Fruit fly (Drosophila melanogaster) whole organism, prepupa: Measurements from ENCODE around the gene Eaat2.

Experiments used
- CG10631 ChIP-seq: fragments of 200-800 bp; sonication (Bioruptor generic); optimal IDR thresholded peaks from 2 replicates; lab custom pipeline; 2016; ENCODE audit warnings: missing biosample characterization, missing genetic modification characterization
- CG10669 ChIP-seq: fragments of 200-800 bp; sonication (Bioruptor generic); optimal IDR thresholded peaks from 3 replicates; lab custom pipeline; 2018; ENCODE audit warnings: missing biosample characterization, mild to moderate bottlenecking, missing genetic modification characterization, moderate library complexity
- CG11294 ChIP-seq: fragments of 200-800 bp; sonication (Bioruptor generic); IDR thresholded peaks from 2 replicates; pipeline ENCODE4 v1.3.6; 2022; ENCODE audit warnings: missing biosample characterization, missing genetic modification characterization
- CG11762 ChIP-seq: fragments of 200-800 bp; sonication (Bioruptor generic); optimal IDR thresholded peaks from 3 replicates; lab custom pipeline; 2016; ENCODE audit warnings: missing biosample characterization, missing genetic modification characterization; ENCODE audit not compliant: insufficient read depth
- CG11902 ChIP-seq: fragments of 200-800 bp; sonication (Bioruptor generic); optimal IDR thresholded peaks from 3 replicates; lab custom pipeline; 2016; ENCODE audit warnings: missing biosample characterization, missing genetic modification characterization
- CG15336 ChIP-seq: fragments of 200-800 bp; sonication (Bioruptor generic); IDR thresholded peaks from 2 replicates; pipeline ENCODE4 v1.3.6; 2022; ENCODE audit warnings: missing biosample characterization, missing genetic modification characterization
- CG1621 ChIP-seq: fragments of 200-800 bp; sonication (Bioruptor generic); optimal IDR thresholded peaks from 3 replicates; lab custom pipeline; 2018; ENCODE audit warnings: missing biosample characterization, mild to moderate bottlenecking, missing genetic modification characterization
- CG16779 ChIP-seq: fragments of 200-800 bp; sonication (Bioruptor generic); optimal IDR thresholded peaks from 3 replicates; lab custom pipeline; 2017; ENCODE audit warnings: missing biosample characterization, mild to moderate bottlenecking, missing genetic modification characterization
- CG3032 ChIP-seq: fragments of 200-800 bp; optimal IDR thresholded peaks from 2 replicates; lab custom pipeline; 2019; ENCODE audit warnings: missing biosample characterization, mild to moderate bottlenecking, missing genetic modification characterization, moderate library complexity
- CG31627 ChIP-seq: fragments of 200-800 bp; sonication (Bioruptor generic); optimal IDR thresholded peaks from 3 replicates; lab custom pipeline; 2016; ENCODE audit warnings: missing biosample characterization, missing genetic modification characterization
- CG32006 ChIP-seq: fragments of 200-800 bp; sonication (Bioruptor generic); optimal IDR thresholded peaks from 3 replicates; lab custom pipeline; 2017; ENCODE audit warnings: missing biosample characterization, mild to moderate bottlenecking, missing genetic modification characterization
- CG34406 ChIP-seq: fragments of 200-800 bp; sonication (Bioruptor generic); optimal IDR thresholded peaks from 3 replicates; lab custom pipeline; 2016; ENCODE audit warnings: missing biosample characterization, missing genetic modification characterization
- CG3919 ChIP-seq: fragments of 200-800 bp; sonication (Bioruptor generic); optimal IDR thresholded peaks from 3 replicates; lab custom pipeline; 2016; ENCODE audit warnings: missing biosample characterization, missing genetic modification characterization
- CG4318 ChIP-seq: fragments of 200-800 bp; sonication (Bioruptor generic); optimal IDR thresholded peaks from 3 replicates; lab custom pipeline; 2017; ENCODE audit warnings: missing biosample characterization, mild to moderate bottlenecking, missing genetic modification characterization
- CG6792 ChIP-seq: fragments of 200-800 bp; sonication (Bioruptor generic); optimal IDR thresholded peaks from 3 replicates; lab custom pipeline; 2016; ENCODE audit warnings: missing biosample characterization, missing genetic modification characterization
- CG6808 ChIP-seq: fragments of 200-800 bp; sonication (Bioruptor generic); optimal IDR thresholded peaks from 3 replicates; lab custom pipeline; 2017; ENCODE audit warnings: missing biosample characterization, missing genetic modification characterization, mild to moderate bottlenecking, moderate library complexity, missing genetic modification reagents
- CG6854 ChIP-seq: fragments of 200-800 bp; sonication (Bioruptor generic); optimal IDR thresholded peaks from 2 replicates; lab custom pipeline; 2017; ENCODE audit warnings: missing biosample characterization, mild to moderate bottlenecking, missing genetic modification characterization
- CG7368 ChIP-seq: fragments of 200-800 bp; sonication (Bioruptor generic); optimal IDR thresholded peaks from 3 replicates; lab custom pipeline; 2016; ENCODE audit warnings: missing biosample characterization, missing genetic modification characterization
- CG8319 ChIP-seq: fragments of 200-800 bp; sonication (Bioruptor generic); optimal IDR thresholded peaks from 3 replicates; lab custom pipeline; 2016; ENCODE audit warnings: missing biosample characterization, missing genetic modification characterization
- CG8632 ChIP-seq: fragments of 200-800 bp; sonication (Bioruptor generic); optimal IDR thresholded peaks from 3 replicates; lab custom pipeline; 2016; ENCODE audit warnings: missing biosample characterization, missing genetic modification characterization
- CG9139 ChIP-seq: fragments of 200-800 bp; sonication (Bioruptor generic); optimal IDR thresholded peaks from 3 replicates; lab custom pipeline; 2017; ENCODE audit warnings: missing biosample characterization, mild to moderate bottlenecking, missing genetic modification characterization
- Eip75B ChIP-seq: fragments of 200-800 bp; sonication (Bioruptor generic); optimal IDR thresholded peaks from 3 replicates; lab custom pipeline; 2016; ENCODE audit warnings: missing biosample characterization, missing genetic modification characterization
- Eip93F ChIP-seq: fragments of 200-800 bp; sonication (Bioruptor generic); optimal IDR thresholded peaks from 2 replicates; lab custom pipeline; 2016; ENCODE audit warnings: missing biosample characterization, mild to moderate bottlenecking, missing genetic modification characterization
- Ets21C ChIP-seq: fragments of 200-800 bp; sonication (Bioruptor generic); optimal IDR thresholded peaks from 3 replicates; lab custom pipeline; 2016; ENCODE audit warnings: missing biosample characterization, missing genetic modification characterization
- Gug ChIP-seq: fragments of 200-800 bp; sonication (Bioruptor generic); IDR thresholded peaks from 2 replicates; pipeline ENCODE4 v1.3.6; 2022; ENCODE audit warnings: missing biosample characterization, missing genetic modification characterization
- Hr38 ChIP-seq: sonication (Bioruptor generic); optimal IDR thresholded peaks from 2 replicates; lab custom pipeline; 2016; ENCODE audit warnings: missing biosample characterization, missing genetic modification characterization
- Met ChIP-seq: fragments of 200-800 bp; sonication (Bioruptor generic); optimal IDR thresholded peaks from 3 replicates; lab custom pipeline; 2016; ENCODE audit warnings: missing biosample characterization, missing genetic modification characterization
- OdsH ChIP-seq: fragments of 200-800 bp; sonication (Bioruptor generic); optimal IDR thresholded peaks from 3 replicates; lab custom pipeline; 2016; ENCODE audit warnings: missing biosample characterization, missing genetic modification characterization
- Smox ChIP-seq: fragments of 200-800 bp; sonication (Bioruptor generic); optimal IDR thresholded peaks from 3 replicates; lab custom pipeline; 2016; ENCODE audit warnings: missing biosample characterization, missing genetic modification characterization
- Sox102F ChIP-seq: fragments of 200-800 bp; sonication (Bioruptor generic); optimal IDR thresholded peaks from 2 replicates; lab custom pipeline; 2016; ENCODE audit warnings: missing biosample characterization, mild to moderate bottlenecking, missing genetic modification characterization
- Sox14 ChIP-seq: fragments of 200-800 bp; sonication (Bioruptor generic); optimal IDR thresholded peaks from 3 replicates; lab custom pipeline; 2016; ENCODE audit warnings: missing biosample characterization, missing genetic modification characterization
- Sox15 ChIP-seq: fragments of 200-800 bp; sonication (Bioruptor generic); optimal IDR thresholded peaks from 3 replicates; lab custom pipeline; 2016; ENCODE audit warnings: missing biosample characterization, missing genetic modification characterization
- achi ChIP-seq: fragments of 200-800 bp; sonication (Bioruptor generic); optimal IDR thresholded peaks from 3 replicates; lab custom pipeline; 2016; ENCODE audit warnings: missing biosample characterization, missing genetic modification characterization
- acj6 ChIP-seq: fragments of 200-800 bp; sonication (Bioruptor generic); optimal IDR thresholded peaks from 3 replicates; lab custom pipeline; 2016; ENCODE audit warnings: missing biosample characterization, missing genetic modification characterization
- cyc ChIP-seq: fragments of 200-800 bp; sonication (Bioruptor generic); optimal IDR thresholded peaks from 3 replicates; lab custom pipeline; 2016; ENCODE audit warnings: missing biosample characterization, missing genetic modification characterization
- dac ChIP-seq: fragments of 200-800 bp; sonication (Bioruptor generic); optimal IDR thresholded peaks from 2 replicates; lab custom pipeline; 2017; ENCODE audit warnings: missing biosample characterization, mild to moderate bottlenecking, missing genetic modification characterization
- eg ChIP-seq: fragments of 200-800 bp; sonication (Bioruptor generic); IDR thresholded peaks from 3 replicates; pipeline ENCODE4 v1.3.6; 2022; ENCODE audit warnings: missing biosample characterization, missing genetic modification characterization
- esn ChIP-seq: fragments of 200-800 bp; sonication (Bioruptor generic); optimal IDR thresholded peaks from 2 replicates; lab custom pipeline; 2016; ENCODE audit warnings: missing biosample characterization, mild to moderate bottlenecking, missing genetic modification characterization, moderate library complexity
- fd59A ChIP-seq: fragments of 200-800 bp; sonication (Bioruptor generic); optimal IDR thresholded peaks from 2 replicates; lab custom pipeline; 2017; ENCODE audit warnings: missing biosample characterization, mild to moderate bottlenecking, missing genetic modification characterization, missing genetic modification reagents
- fkh ChIP-seq: fragments of 200-800 bp; sonication (Bioruptor generic); optimal IDR thresholded peaks from 3 replicates; lab custom pipeline; 2017; ENCODE audit warnings: missing biosample characterization, mild to moderate bottlenecking, missing genetic modification characterization, moderate library complexity
- lz ChIP-seq: fragments of 200-800 bp; sonication (Bioruptor generic); optimal IDR thresholded peaks from 3 replicates; lab custom pipeline; 2016; ENCODE audit warnings: missing biosample characterization, missing genetic modification characterization
- net ChIP-seq: fragments of 200-800 bp; sonication (Bioruptor generic); optimal IDR thresholded peaks from 3 replicates; lab custom pipeline; 2016; ENCODE audit warnings: missing biosample characterization, missing genetic modification characterization
- pdm3 ChIP-seq: fragments of 200-800 bp; sonication (Bioruptor generic); optimal IDR thresholded peaks from 3 replicates; lab custom pipeline; 2016; ENCODE audit warnings: missing biosample characterization, missing genetic modification characterization
- salr ChIP-seq, 2 experiments: fragments of 200-800 bp; sonication (Bioruptor generic); optimal IDR thresholded peaks; 3 replicates each; lab custom pipeline; 2016 to 2018; ENCODE audit warnings: missing biosample characterization in 2 of 2, missing genetic modification characterization in 2 of 2, mild to moderate bottlenecking in 1 of 2
- spab ChIP-seq: fragments of 200-800 bp; sonication (Bioruptor generic); optimal IDR thresholded peaks from 2 replicates; lab custom pipeline; 2017; ENCODE audit warnings: missing biosample characterization, mild to moderate bottlenecking, missing genetic modification characterization, missing genetic modification reagents
- ss ChIP-seq, 2 experiments: fragments of 200-800 bp; sonication (Bioruptor generic); optimal IDR thresholded peaks; 2 replicates in 1 of 2; 3 replicates in 1 of 2; lab custom pipeline; 2017 to 2018; ENCODE audit warnings: mild to moderate bottlenecking in 2 of 2, missing biosample characterization in 2 of 2, missing genetic modification characterization in 2 of 2, moderate library complexity in 1 of 2
- svp ChIP-seq: fragments of 200-800 bp; sonication (Bioruptor generic); peaks from one replicate; lab custom pipeline; 2016; ENCODE audit warnings: missing biosample characterization, missing genetic modification characterization
- vri ChIP-seq: fragments of 200-800 bp; sonication (Bioruptor generic); optimal IDR thresholded peaks from 3 replicates; lab custom pipeline; 2016; ENCODE audit warnings: missing biosample characterization, mild to moderate bottlenecking, missing genetic modification characterization

The Eaat2 gene

DNA sequence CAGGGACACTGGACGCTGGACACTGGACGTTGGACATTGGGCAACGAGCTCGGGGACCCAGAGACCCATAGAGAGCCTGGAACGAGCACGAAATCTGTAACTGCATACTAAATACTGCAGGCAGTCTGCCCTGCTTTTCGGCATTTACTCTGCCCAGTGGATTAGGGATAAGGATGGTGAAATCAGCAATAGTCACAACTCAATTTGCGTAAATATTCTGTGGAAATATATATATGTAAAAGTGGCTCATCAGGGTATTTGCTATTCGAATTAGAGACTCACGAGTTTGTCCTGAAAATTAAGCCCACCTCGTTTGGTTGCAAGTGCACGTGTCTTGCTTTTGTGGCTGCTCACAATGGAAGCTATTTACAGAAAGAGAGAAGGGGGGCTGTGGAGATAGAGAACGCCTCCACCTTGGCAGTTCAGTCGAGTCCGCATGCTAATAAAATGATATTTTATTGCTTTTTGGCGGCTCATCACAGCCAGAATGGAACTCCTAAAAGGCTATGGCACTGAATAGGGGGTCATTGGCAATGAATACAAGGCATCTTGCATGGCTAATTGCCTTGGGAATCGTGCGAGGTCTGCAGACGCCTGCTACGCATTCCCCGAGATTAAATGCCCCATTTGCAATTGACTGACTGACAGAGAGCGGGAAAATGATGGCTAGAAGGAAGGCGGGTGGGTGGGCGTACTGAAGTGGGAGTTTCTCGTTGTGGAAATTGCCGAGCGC is 20.2 kb downstream of the Eaat2 start (continued):
- TF ChIP-seq eg (no peak), Ets21C (GFP tag; lab: Kevin White, UChicago) (no peak), net (peak; percentile 20), CG8632 (GFP tag; lab: Kevin White, UChicago) (peak; percentile 31), CG11902 (peak; percentile 49), CG9139 (GFP tag; lab: Kevin White, UChicago) (peak; percentile 7), CG10669 (GFP tag; lab: Kevin White, UChicago) (peak; percentile 68), Eip75B (GFP tag; lab: Kevin White, UChicago) (peak; percentile 31), Met (no peak), CG32006 (peak; percentile 45), CG1621 (tag; lab: Kevin White, UChicago) (peak; percentile 45), svp (GFP tag; lab: Kevin White, UChicago) (peak; percentile 41), spab (GFP tag; lab: Kevin White, UChicago) (peak; percentile 61), dac (GFP tag; lab: Kevin White, UChicago) (no peak), CG34406 (GFP tag; lab: Kevin White, UChicago) (peak; percentile 21), achi (GFP tag; lab: Kevin White, UChicago) (peak; percentile 41)
- TF ChIP-seq, all 60 proteins: peak for 36

dm6 chr2L:722912-723311 is 21.3 kb downstream of the Eaat2 start:
- TF ChIP-seq ss (GFP tag; optimal IDR thresholded peaks at IDR 0.05; lab: Kevin White, UChicago) (no peak), CG6792 (GFP tag; lab: Kevin White, UChicago) (no peak), CG15336 (GFP tag; lab: Robert Waterston, UW) (0 out of 2 replicates have a peak, but pooled peaks have one; percentile 44), salr (GFP tag; optimal IDR thresholded peaks at IDR 0.05; lab: Kevin White, UChicago) (no peak), Met (no peak), vri (GFP tag; lab: Kevin White, UChicago) (no peak), svp (GFP tag; lab: Kevin White, UChicago) (no peak), net (no peak), Smox (GFP tag; lab: Kevin White, UChicago) (no peak), Eip75B (GFP tag; lab: Kevin White, UChicago) (no peak), Sox15 (GFP tag; lab: Kevin White, UChicago) (no peak), CG31627 (no peak), OdsH (GFP tag; lab: Kevin White, UChicago) (peak; percentile 14), lz (no peak), Hr38 (GFP tag; lab: Kevin White, UChicago) (no peak), CG11762 (no peak), CG34406 (GFP tag; lab: Kevin White, UChicago) (no peak), CG8632 (GFP tag; lab: Kevin White, UChicago) (no peak), acj6 (GFP tag; lab: Kevin White, UChicago) (no peak), CG7368 (GFP tag; lab: Kevin White, UChicago) (no peak), fd59A (GFP tag; lab: Kevin White, UChicago) (no peak), cyc (GFP tag; lab: Kevin White, UChicago) (no peak), Gug (GFP tag; lab: Robert Waterston, UW) (no peak), CG3032 (tag; lab: Kevin White, UChicago) (no peak), CG6808 (GFP tag; lab: Kevin White, UChicago) (no peak), esn (GFP tag; lab: Kevin White, UChicago) (no peak), CG11294 (GFP tag; lab: Robert Waterston, UW) (no peak; the same call in 1 of the 2 replicates), CG3919 (GFP tag; lab: Kevin White, UChicago) (no peak), Ets21C (GFP tag; lab: Kevin White, UChicago) (no peak), pdm3 (peak; percentile 30), CG8319 (GFP tag; lab: Kevin White, UChicago) (no peak), CG4318 (GFP tag; lab: Kevin White, UChicago) (peak; percentile 8), fkh (GFP tag; lab: Kevin White, UChicago) (no peak), CG6854 (GFP tag; lab: Kevin White, UChicago) (no peak), dac (GFP tag; lab: Kevin White, UChicago) (peak; percentile 4), CG16779 (no peak), achi (GFP tag; lab: Kevin White, UChicago) (no peak), Eip93F (GFP tag; lab: Kevin White, UChicago) (no peak), Sox14 (no peak), Sox102F (GFP tag; lab: Kevin White, UChicago) (no peak), CG10669 (GFP tag; lab: Kevin White, UChicago) (no peak), CG10631 (GFP tag; lab: Kevin White, UChicago) (no peak)
